ENCODE assay signal across 1 fruit fly cellular context in genomic region chr2L:8514748-8515147, dm6.
A peak's percentile ranks its signal among the peaks of the same experiment; 100 is the strongest.
TF ChIP-seq lines count a peak whose summit lies in the region.

Gene CG13097, minus strand, starts transcription at chr2L:8514868.
Gene PIG-U, plus strand, starts transcription at chr2L:8515096.

TF ChIP-seq in whole organism, embryonic, 481 proteins besides CTCF, POLR2A, EP300 and RAD21 (continued from another document and continues in another):
- peak; percentile 24 for TF ChIP-seq org-1 (GFP tag; optimal IDR thresholded peaks at IDR 0.05; lab: Kevin White, UChicago)
- TF ChIP-seq gro (GFP tag; optimal IDR thresholded peaks at IDR 0.05; lab: Kevin White, UChicago), result peak; percentile 86
- TF ChIP-seq salm (tag; optimal IDR thresholded peaks at IDR 0.05; lab: Kevin White, UChicago), result peak; percentile 34
- peak; percentile 71 for TF ChIP-seq Meics (GFP tag; optimal IDR thresholded peaks at IDR 0.05; lab: Kevin White, UChicago)
- TF ChIP-seq abd-A (tag; optimal IDR thresholded peaks at IDR 0.05; lab: Kevin White, UChicago), result no peak
- TF ChIP-seq Hmr (GFP tag; optimal IDR thresholded peaks at IDR 0.05; lab: Kevin White, UChicago), result no peak
- TF ChIP-seq psq (GFP tag; optimal IDR thresholded peaks at IDR 0.05; lab: Kevin White, UChicago), result peak; percentile 55
- TF ChIP-seq C15 (GFP tag; IDR thresholded peaks at IDR 0.05; lab: Robert Waterston, UW), result no peak
- peak; percentile 83 for TF ChIP-seq CG3847 (GFP tag; IDR thresholded peaks at IDR 0.05; lab: Robert Waterston, UW)
- no peak for TF ChIP-seq CG7745 (tag; optimal IDR thresholded peaks at IDR 0.05; lab: Kevin White, UChicago)
- TF ChIP-seq Hr51 (GFP tag; optimal IDR thresholded peaks at IDR 0.05; lab: Kevin White, UChicago), result peak; percentile 66 to 76
- no peak for TF ChIP-seq Doc2 (GFP tag; IDR thresholded peaks at IDR 0.05; lab: Robert Waterston, UW)
- peak; percentile 97 for TF ChIP-seq CG2129 (GFP tag; IDR thresholded peaks at IDR 0.05; lab: Robert Waterston, UW; ENCODE audit: partially characterized antibody)
- peak; percentile 95 for TF ChIP-seq lilli (GFP tag; optimal IDR thresholded peaks at IDR 0.05; lab: Kevin White, UChicago)
- peak; percentile 58 for TF ChIP-seq twi (tag; optimal IDR thresholded peaks at IDR 0.05; lab: Kevin White, UChicago)
- peak; percentile 83 for TF ChIP-seq CG32532 (GFP tag; IDR thresholded peaks at IDR 0.05; lab: Robert Waterston, UW)
- TF ChIP-seq Taf1 (GFP tag; IDR thresholded peaks at IDR 0.05; lab: Robert Waterston, UW), result peak; percentile 70
- TF ChIP-seq BtbVII (GFP tag; optimal IDR thresholded peaks at IDR 0.05; lab: Kevin White, UChicago), result peak; percentile 50
- TF ChIP-seq HLH4C (GFP tag; IDR thresholded peaks at IDR 0.05; lab: Robert Waterston, UW; ENCODE audit: partially characterized antibody), result peak; percentile 86
- peak; percentile 83 for TF ChIP-seq vfl (GFP tag; optimal IDR thresholded peaks at IDR 0.05; lab: Kevin White, UChicago)
- peak; percentile 55 for TF ChIP-seq stc (GFP tag; IDR thresholded peaks at IDR 0.05; lab: Robert Waterston, UW)
- TF ChIP-seq schlank (tag; optimal IDR thresholded peaks at IDR 0.05; lab: Kevin White, UChicago), result peak; percentile 50
- no peak for TF ChIP-seq Eip74EF (GFP tag; optimal IDR thresholded peaks at IDR 0.05; lab: Kevin White, UChicago)
- TF ChIP-seq HLH54F (GFP tag; optimal IDR thresholded peaks at IDR 0.05; lab: Kevin White, UChicago), result peak; percentile 78
- no peak for TF ChIP-seq Ravus (GFP tag; IDR thresholded peaks at IDR 0.05; lab: Robert Waterston, UW)
- peak; percentile 77 for TF ChIP-seq CG9727 (GFP tag; optimal IDR thresholded peaks at IDR 0.05; lab: Kevin White, UChicago)
- peak; percentile 33 for TF ChIP-seq odd (GFP tag; optimal IDR thresholded peaks at IDR 0.05; lab: Kevin White, UChicago)
- TF ChIP-seq Neu2 (GFP tag; optimal IDR thresholded peaks at IDR 0.05; lab: Kevin White, UChicago; ENCODE audit: borderline replicate concordance), result no peak
- TF ChIP-seq Dip3 (GFP tag; optimal IDR thresholded peaks at IDR 0.05; lab: Kevin White, UChicago), result peak; percentile 84
- no peak for TF ChIP-seq CG11504 (tag; optimal IDR thresholded peaks at IDR 0.05; lab: Kevin White, UChicago)
- no peak for TF ChIP-seq br (optimal IDR thresholded peaks at IDR 0.05; lab: Kevin White, UChicago)
- TF ChIP-seq chif (GFP tag; optimal IDR thresholded peaks at IDR 0.05; lab: Kevin White, UChicago), result peak; percentile 43 to 71
- TF ChIP-seq Hr39 (optimal IDR thresholded peaks at IDR 0.05; lab: Kevin White, UChicago), result no peak
- peak; percentile 92 for TF ChIP-seq CG3995 (GFP tag; optimal IDR thresholded peaks at IDR 0.05; lab: Kevin White, UChicago)
- no peak for TF ChIP-seq cad (GFP tag; optimal IDR thresholded peaks at IDR 0.05; lab: Kevin White, UChicago)
- peak; percentile 36 for TF ChIP-seq CG3163 (GFP tag; optimal IDR thresholded peaks at IDR 0.05; lab: Kevin White, UChicago)
- TF ChIP-seq HmgZ (tag; optimal IDR thresholded peaks at IDR 0.05; lab: Kevin White, UChicago), result peak; percentile 87
- TF ChIP-seq CG4854 (GFP tag; optimal IDR thresholded peaks at IDR 0.05; lab: Kevin White, UChicago), result peak; percentile 81
- TF ChIP-seq CG8944 (GFP tag; optimal IDR thresholded peaks at IDR 0.05; lab: Kevin White, UChicago), result peak; percentile 75
- TF ChIP-seq Nf-YA (GFP tag; IDR thresholded peaks at IDR 0.05; lab: Robert Waterston, UW), result peak; percentile 68; the same call in 1 of the 2 replicates
- TF ChIP-seq CG17912 (GFP tag; optimal IDR thresholded peaks at IDR 0.05; lab: Kevin White, UChicago), result no peak
- TF ChIP-seq Dfd (GFP tag; optimal IDR thresholded peaks at IDR 0.05; lab: Kevin White, UChicago), result no peak
- no peak for TF ChIP-seq pros (GFP tag; optimal IDR thresholded peaks at IDR 0.05; lab: Kevin White, UChicago)
- no peak for TF ChIP-seq CG43689 (GFP tag; IDR thresholded peaks at IDR 0.05; lab: Robert Waterston, UW)
- TF ChIP-seq btn (GFP tag; optimal IDR thresholded peaks at IDR 0.05; lab: Kevin White, UChicago), result peak; percentile 14
- no peak for TF ChIP-seq CG15479 (GFP tag; optimal IDR thresholded peaks at IDR 0.05; lab: Kevin White, UChicago)
- TF ChIP-seq emc (GFP tag; optimal IDR thresholded peaks at IDR 0.05; lab: Kevin White, UChicago), result no peak
- peak; percentile 82 for TF ChIP-seq Dad (GFP tag; optimal IDR thresholded peaks at IDR 0.05; lab: Kevin White, UChicago)
- TF ChIP-seq YL-1 (GFP tag; optimal IDR thresholded peaks at IDR 0.05; lab: Kevin White, UChicago), result peak; percentile 70
- peak; percentile 68 for TF ChIP-seq rib (GFP tag; IDR thresholded peaks at IDR 0.05; lab: Robert Waterston, UW)
- TF ChIP-seq pan (optimal IDR thresholded peaks at IDR 0.05; lab: Kevin White, UChicago), result no peak
- TF ChIP-seq pan (GFP tag; optimal IDR thresholded peaks at IDR 0.05 in 1 of 2, IDR thresholded peaks at IDR 0.05 in 1 of 2), result peak in 1 of 2 experiments; percentile 84
- TF ChIP-seq CG10267 (tag; optimal IDR thresholded peaks at IDR 0.05; lab: Kevin White, UChicago), result peak; percentile 84
- peak; percentile 46 for TF ChIP-seq CG1529 (GFP tag; optimal IDR thresholded peaks at IDR 0.05; lab: Kevin White, UChicago)
- TF ChIP-seq CG16813 (GFP tag; IDR thresholded peaks at IDR 0.05; lab: Robert Waterston, UW; ENCODE audit: partially characterized antibody), result peak; percentile 94
- TF ChIP-seq CG6813 (GFP tag; optimal IDR thresholded peaks at IDR 0.05; lab: Kevin White, UChicago), result peak; percentile 57
- no peak for TF ChIP-seq usp (GFP tag; optimal IDR thresholded peaks at IDR 0.05; lab: Kevin White, UChicago)
- no peak for TF ChIP-seq toy (GFP tag; IDR thresholded peaks at IDR 0.05; lab: Robert Waterston, UW)
- peak; percentile 50 for TF ChIP-seq CG16863 (GFP tag; optimal IDR thresholded peaks at IDR 0.05; lab: Kevin White, UChicago)
- TF ChIP-seq Sox100B (GFP tag; optimal IDR thresholded peaks at IDR 0.05; lab: Kevin White, UChicago), result no peak
- TF ChIP-seq caup (GFP tag; optimal IDR thresholded peaks at IDR 0.05; lab: Kevin White, UChicago; ENCODE audit: severe bottlenecking), result peak; percentile 72
- peak; percentile 85 for TF ChIP-seq Atf6 (GFP tag; IDR thresholded peaks at IDR 0.05; lab: Robert Waterston, UW)
- TF ChIP-seq Spps (tag; optimal IDR thresholded peaks at IDR 0.05; lab: Kevin White, UChicago), result peak; percentile 57
- TF ChIP-seq Trl (optimal IDR thresholded peaks at IDR 0.05; lab: Kevin White, UChicago), result no peak
- peak; percentile 63 for TF ChIP-seq Trl (GFP tag; optimal IDR thresholded peaks at IDR 0.05; lab: Kevin White, UChicago)
- TF ChIP-seq gcm (GFP tag; optimal IDR thresholded peaks at IDR 0.05; lab: Kevin White, UChicago), result no peak
- no peak for TF ChIP-seq CG15011 (GFP tag; optimal IDR thresholded peaks at IDR 0.05; lab: Kevin White, UChicago)
- peak; percentile 87 for TF ChIP-seq CG4424 (GFP tag; optimal IDR thresholded peaks at IDR 0.05; lab: Kevin White, UChicago)
- TF ChIP-seq sna (GFP tag; IDR thresholded peaks at IDR 0.05; lab: Robert Waterston, UW; ENCODE audit: partially characterized antibody), result peak; percentile 98
- TF ChIP-seq seq (GFP tag; IDR thresholded peaks at IDR 0.05; lab: Robert Waterston, UW), result no peak
- TF ChIP-seq dimm (GFP tag; IDR thresholded peaks at IDR 0.05; lab: Robert Waterston, UW), result peak; percentile 46; the same call in 1 of the 2 replicates
- TF ChIP-seq CG8089 (GFP tag; optimal IDR thresholded peaks at IDR 0.05; lab: Kevin White, UChicago), result peak; percentile 64
- peak; percentile 85 for TF ChIP-seq nmo (GFP tag; optimal IDR thresholded peaks at IDR 0.05; lab: Kevin White, UChicago)
- peak; percentile 95 for TF ChIP-seq Ets65A (GFP tag; lab: Kevin White, UChicago)
- peak; percentile 58 for TF ChIP-seq CG4730 (GFP tag; IDR thresholded peaks at IDR 0.05; lab: Robert Waterston, UW)
- no peak for TF ChIP-seq CG11093 (GFP tag; IDR thresholded peaks at IDR 0.05; lab: Robert Waterston, UW)
- no peak; the same call in 2 of the 3 replicates for TF ChIP-seq Mrtf (GFP tag; IDR thresholded peaks at IDR 0.05; lab: Robert Waterston, UW)
- peak in 1 of 3 experiments; percentile 23 for TF ChIP-seq Stat92E (GFP tag; optimal IDR thresholded peaks at IDR 0.05; lab: Kevin White, UChicago)
- peak; percentile 69 for TF ChIP-seq CG12299 (tag; optimal IDR thresholded peaks at IDR 0.05; lab: Kevin White, UChicago)
- TF ChIP-seq Hsf (GFP tag; optimal IDR thresholded peaks at IDR 0.05; lab: Kevin White, UChicago), result peak; percentile 81
- peak; percentile 55 for TF ChIP-seq CG1792 (GFP tag; optimal IDR thresholded peaks at IDR 0.05; lab: Kevin White, UChicago)
- TF ChIP-seq CG33213 (GFP tag; optimal IDR thresholded peaks at IDR 0.05; lab: Kevin White, UChicago), result peak; percentile 78
- no peak for TF ChIP-seq kni (GFP tag; optimal IDR thresholded peaks at IDR 0.05; lab: Kevin White, UChicago)
- peak; percentile 59 for TF ChIP-seq kah (GFP tag; optimal IDR thresholded peaks at IDR 0.05; lab: Kevin White, UChicago)
- TF ChIP-seq CG15073 (GFP tag; optimal IDR thresholded peaks at IDR 0.05; lab: Kevin White, UChicago), result peak; percentile 6
- peak; percentile 75 for TF ChIP-seq CG7839 (tag; optimal IDR thresholded peaks at IDR 0.05; lab: Kevin White, UChicago)
- no peak for TF ChIP-seq NC2α (GFP tag; optimal IDR thresholded peaks at IDR 0.05; lab: Kevin White, UChicago)
- peak; percentile 52 for TF ChIP-seq NK7.1 (GFP tag; optimal IDR thresholded peaks at IDR 0.05; lab: Kevin White, UChicago)
- TF ChIP-seq CG6689 (GFP tag; IDR thresholded peaks at IDR 0.05; lab: Robert Waterston, UW), result peak; percentile 78
- TF ChIP-seq Hand (GFP tag; optimal IDR thresholded peaks at IDR 0.05; lab: Kevin White, UChicago), result peak; percentile 59
- TF ChIP-seq peb (GFP tag; IDR thresholded peaks at IDR 0.05; lab: Robert Waterston, UW), result peak; percentile 18; the same call in 1 of the 2 replicates
- no peak for TF ChIP-seq GATAe (GFP tag; conservative IDR thresholded peaks at IDR 0.05; lab: Robert Waterston, UW)
- TF ChIP-seq ci (GFP tag; IDR thresholded peaks at IDR 0.05; lab: Robert Waterston, UW), result peak; percentile 77
- TF ChIP-seq Asciz (GFP tag; optimal IDR thresholded peaks at IDR 0.05; lab: Kevin White, UChicago), result no peak
- no peak for TF ChIP-seq CG17612 (GFP tag; IDR thresholded peaks at IDR 0.05; lab: Robert Waterston, UW)
- no peak for TF ChIP-seq crol (GFP tag; IDR thresholded peaks at IDR 0.05; lab: Robert Waterston, UW)
- peak; percentile 92 for TF ChIP-seq CG30403 (GFP tag; optimal IDR thresholded peaks at IDR 0.05; lab: Kevin White, UChicago)
- TF ChIP-seq CG17385 (GFP tag; optimal IDR thresholded peaks at IDR 0.05; lab: Kevin White, UChicago), result peak; percentile 74
- peak; percentile 70 for TF ChIP-seq CG7556 (GFP tag; optimal IDR thresholded peaks at IDR 0.05; lab: Kevin White, UChicago)
- peak; percentile 91 for TF ChIP-seq CG12391 (tag; optimal IDR thresholded peaks at IDR 0.05; lab: Kevin White, UChicago)
- TF ChIP-seq CG4328 (GFP tag; optimal IDR thresholded peaks at IDR 0.05; lab: Kevin White, UChicago), result peak; percentile 78
- peak; percentile 91 for TF ChIP-seq Mad (GFP tag; optimal IDR thresholded peaks at IDR 0.05; lab: Kevin White, UChicago)
- TF ChIP-seq bbx (GFP tag; IDR thresholded peaks at IDR 0.05; lab: Robert Waterston, UW; ENCODE audit: partially characterized antibody), result peak; percentile 81
- no peak for TF ChIP-seq Sox102F (GFP tag; optimal IDR thresholded peaks at IDR 0.05; lab: Kevin White, UChicago)
- no peak for TF ChIP-seq prd (optimal IDR thresholded peaks at IDR 0.05; lab: Kevin White, UChicago)
- peak; percentile 90 for TF ChIP-seq prd (GFP tag; IDR thresholded peaks at IDR 0.05; lab: Robert Waterston, UW)
- TF ChIP-seq dmrt11E (tag; optimal IDR thresholded peaks at IDR 0.05; lab: Kevin White, UChicago), result peak; percentile 74
- TF ChIP-seq CG10979 (tag; optimal IDR thresholded peaks at IDR 0.05; lab: Kevin White, UChicago), result peak; percentile 72
- peak; percentile 88 for TF ChIP-seq inv (GFP tag; IDR thresholded peaks at IDR 0.05; lab: Robert Waterston, UW; ENCODE audit: partially characterized antibody)
- TF ChIP-seq hbn (GFP tag; IDR thresholded peaks at IDR 0.05; lab: Robert Waterston, UW; ENCODE audit: partially characterized antibody), result peak; percentile 96
- TF ChIP-seq Hmx (GFP tag; optimal IDR thresholded peaks at IDR 0.05; lab: Kevin White, UChicago), result peak; percentile 35
- peak; percentile 87 for TF ChIP-seq CG15514 (GFP tag; optimal IDR thresholded peaks at IDR 0.05; lab: Kevin White, UChicago)
- peak; percentile 90 for TF ChIP-seq Rfx (GFP tag; IDR thresholded peaks at IDR 0.05; lab: Robert Waterston, UW)
- peak; percentile 78; the same call in 2 of the 3 replicates for TF ChIP-seq CG7963 (GFP tag; IDR thresholded peaks at IDR 0.05; lab: Robert Waterston, UW; ENCODE audit: partially characterized antibody)
- TF ChIP-seq Adf1 (GFP tag; IDR thresholded peaks at IDR 0.05; lab: Robert Waterston, UW), result peak; percentile 49
- peak; percentile 68 for TF ChIP-seq CG4404 (GFP tag; IDR thresholded peaks at IDR 0.05; lab: Robert Waterston, UW)
- TF ChIP-seq tio (GFP tag; optimal IDR thresholded peaks at IDR 0.05; lab: Kevin White, UChicago), result no peak
- TF ChIP-seq hth (optimal IDR thresholded peaks at IDR 0.05; lab: Kevin White, UChicago), result no peak
- peak; percentile 49 for TF ChIP-seq CG31388 (GFP tag; optimal IDR thresholded peaks at IDR 0.05; lab: Kevin White, UChicago)
- TF ChIP-seq Max (GFP tag; optimal IDR thresholded peaks at IDR 0.05; lab: Kevin White, UChicago), result peak; percentile 90
- peak; percentile 50 for TF ChIP-seq CG7928 (GFP tag; optimal IDR thresholded peaks at IDR 0.05; lab: Kevin White, UChicago)
- TF ChIP-seq jing (GFP tag; optimal IDR thresholded peaks at IDR 0.05; lab: Kevin White, UChicago), result no peak
- peak; percentile 78 for TF ChIP-seq CG32772 (GFP tag; IDR thresholded peaks at IDR 0.05; lab: Robert Waterston, UW)
- peak; percentile 56 for TF ChIP-seq CG1233 (GFP tag; optimal IDR thresholded peaks at IDR 0.05; lab: Kevin White, UChicago)
- peak; percentile 51 for TF ChIP-seq onecut (GFP tag; IDR thresholded peaks at IDR 0.05; lab: Robert Waterston, UW)
- TF ChIP-seq row (GFP tag; IDR thresholded peaks at IDR 0.05; lab: Robert Waterston, UW), result peak; percentile 96
- TF ChIP-seq E2f2 (GFP tag; IDR thresholded peaks at IDR 0.05; lab: Robert Waterston, UW), result peak; percentile 77
- TF ChIP-seq CG11247 (GFP tag; IDR thresholded peaks at IDR 0.05; lab: Robert Waterston, UW), result peak; percentile 77
- TF ChIP-seq pita (GFP tag; optimal IDR thresholded peaks at IDR 0.05; lab: Kevin White, UChicago), result no peak
- peak; percentile 24 for TF ChIP-seq run (tag; optimal IDR thresholded peaks at IDR 0.05; lab: Kevin White, UChicago)
- TF ChIP-seq CG2120 (GFP tag; optimal IDR thresholded peaks at IDR 0.05; lab: Kevin White, UChicago), result peak; percentile 92
- peak; percentile 88 for TF ChIP-seq chn (GFP tag; optimal IDR thresholded peaks at IDR 0.05; lab: Kevin White, UChicago)
